Fruit fly (Drosophila melanogaster) whole organism, embryonic: ENCODE data around the gene CG14803.

ENCODE experiments used
- Aef1 ChIP-seq: fragments of 200-800 bp; sonication (Bioruptor generic); IDR thresholded peaks from 3 replicates; pipeline ENCODE4 v1.3.6; 2022; ENCODE audit warnings: missing biosample characterization, missing genetic modification characterization
- B-H1 ChIP-seq: fragments of 200-800 bp; sonication (Bioruptor generic); IDR thresholded peaks from 3 replicates; pipeline ENCODE4 v1.3.6; 2022; ENCODE audit warnings: missing biosample characterization, missing genetic modification characterization
- CG10267 ChIP-seq: fragments of 200-800 bp; sonication (Bioruptor generic); optimal IDR thresholded peaks from 2 replicates; lab custom pipeline; 2018; ENCODE audit warnings: missing biosample characterization, mild to moderate bottlenecking, missing genetic modification characterization, moderate library complexity
- CG10366 ChIP-seq: fragments of 200-800 bp; sonication (Bioruptor generic); IDR thresholded peaks from 2 replicates; pipeline ENCODE4 v1.3.6; 2022; ENCODE audit warnings: missing biosample characterization, missing genetic modification characterization
- CG10979 ChIP-seq: fragments of 200-800 bp; sonication (Bioruptor generic); optimal IDR thresholded peaks from 2 replicates; lab custom pipeline; 2018; ENCODE audit warnings: missing biosample characterization, mild to moderate bottlenecking, missing genetic modification characterization, moderate library complexity
- CG11504 ChIP-seq: fragments of 200-800 bp; sonication (Bioruptor generic); optimal IDR thresholded peaks from 3 replicates; lab custom pipeline; 2019; ENCODE audit warnings: missing biosample characterization, mild to moderate bottlenecking, missing genetic modification characterization, moderate library complexity
- CG11560 ChIP-seq: fragments of 200-800 bp; sonication (Bioruptor generic); IDR thresholded peaks from 3 replicates; pipeline ENCODE4 v1.3.6; 2022; ENCODE audit warnings: missing biosample characterization, missing genetic modification characterization
- CG12744 ChIP-seq: fragments of 200-800 bp; sonication (Bioruptor generic); optimal IDR thresholded peaks from 2 replicates; lab custom pipeline; 2016; ENCODE audit warnings: missing biosample characterization, missing genetic modification characterization
- CG14441 ChIP-seq: fragments of 200-800 bp; sonication (Bioruptor generic); IDR thresholded peaks from 2 replicates; pipeline ENCODE4 v1.3.6; 2022; ENCODE audit warnings: missing biosample characterization, missing genetic modification characterization
- CG15011 ChIP-seq: fragments of 200-800 bp; sonication (Bioruptor generic); optimal IDR thresholded peaks from 3 replicates; lab custom pipeline; 2018; ENCODE audit warnings: missing biosample characterization, mild to moderate bottlenecking, missing genetic modification characterization
- CG18011 ChIP-seq: fragments of 200-800 bp; sonication (Bioruptor generic); optimal IDR thresholded peaks from 2 replicates; lab custom pipeline; 2017; ENCODE audit warnings: missing biosample characterization, missing genetic modification characterization, mild to moderate bottlenecking, moderate library complexity, missing genotype
- CG18619 ChIP-seq: fragments of 200-800 bp; sonication (Bioruptor generic); optimal IDR thresholded peaks from 3 replicates; lab custom pipeline; 2017; ENCODE audit warnings: missing biosample characterization, mild to moderate bottlenecking, missing genetic modification characterization
- CG32767 ChIP-seq: fragments of 200-800 bp; sonication (Bioruptor generic); IDR thresholded peaks from 2 replicates; pipeline ENCODE4 v1.3.6; 2022; ENCODE audit warnings: missing biosample characterization, missing genetic modification characterization
- CG32772 ChIP-seq: fragments of 200-800 bp; sonication (Bioruptor generic); IDR thresholded peaks from 2 replicates; pipeline ENCODE4 v1.3.6; 2022; ENCODE audit warnings: missing biosample characterization, missing genetic modification characterization
- CG33213 ChIP-seq: fragments of 200-800 bp; sonication (Bioruptor generic); optimal IDR thresholded peaks from 3 replicates; lab custom pipeline; 2016; ENCODE audit warnings: missing biosample characterization, missing genetic modification characterization
- CG34376 ChIP-seq: fragments of 200-800 bp; sonication (Bioruptor generic); optimal IDR thresholded peaks from 2 replicates; lab custom pipeline; 2018; ENCODE audit warnings: missing biosample characterization, mild to moderate bottlenecking, missing genetic modification characterization
- CG3847 ChIP-seq: fragments of 200-800 bp; sonication (Bioruptor generic); IDR thresholded peaks from 2 replicates; pipeline ENCODE4 v1.3.6; 2022; ENCODE audit warnings: missing biosample characterization, missing genetic modification characterization
- CG42726 ChIP-seq: fragments of 200-800 bp; sonication (Bioruptor generic); IDR thresholded peaks from 2 replicates; pipeline ENCODE4 v1.3.6; 2022; ENCODE audit warnings: missing biosample characterization, missing genetic modification characterization; ENCODE audit not compliant: partially characterized antibody
- CG4282 ChIP-seq: fragments of 200-800 bp; sonication (Bioruptor generic); optimal IDR thresholded peaks from 2 replicates; lab custom pipeline; 2016; ENCODE audit warnings: missing biosample characterization, missing genetic modification characterization
- CG4404 ChIP-seq: fragments of 200-800 bp; sonication (Bioruptor generic); IDR thresholded peaks from 2 replicates; pipeline ENCODE4 v1.3.6; 2022; ENCODE audit warnings: missing biosample characterization, missing genetic modification characterization
- CG4820 ChIP-seq: fragments of 200-800 bp; sonication (Bioruptor generic); optimal IDR thresholded peaks from 3 replicates; lab custom pipeline; 2016; ENCODE audit warnings: missing biosample characterization, missing genetic modification characterization
- CG8924 ChIP-seq: fragments of 200-800 bp; optimal IDR thresholded peaks from 3 replicates; lab custom pipeline; 2019; ENCODE audit warnings: missing biosample characterization, mild to moderate bottlenecking, missing genetic modification characterization, moderate library complexity
- CG8944 ChIP-seq: fragments of 200-800 bp; sonication (Bioruptor generic); optimal IDR thresholded peaks from 3 replicates; lab custom pipeline; 2016; ENCODE audit warnings: missing biosample characterization, missing genetic modification characterization
- CG9437 ChIP-seq: fragments of 200-800 bp; sonication (Bioruptor generic); optimal IDR thresholded peaks from 2 replicates; lab custom pipeline; 2018; ENCODE audit warnings: missing biosample characterization, mild to moderate bottlenecking, missing genetic modification characterization
- CG9797 ChIP-seq: fragments of 200-800 bp; sonication (Bioruptor generic); optimal IDR thresholded peaks from 3 replicates; lab custom pipeline; 2018; ENCODE audit warnings: missing biosample characterization, mild to moderate bottlenecking, missing genetic modification characterization
- Dbx ChIP-seq: fragments of 200-800 bp; sonication (Bioruptor generic); IDR thresholded peaks from 3 replicates; pipeline ENCODE4 v1.3.6; 2022; ENCODE audit warnings: missing biosample characterization, missing genetic modification characterization
- Dfd ChIP-seq, 2 experiments: fragments of >200 bp; optimal IDR thresholded peaks; 2 replicates each; lab custom pipeline; 2017; ENCODE audit warnings: missing biosample characterization in 2 of 2, missing genetic modification characterization in 2 of 2
- Dref ChIP-seq: fragments of 200-800 bp; sonication (Bioruptor generic); IDR thresholded peaks from 2 replicates; pipeline ENCODE4 v1.3.6; 2022; ENCODE audit warnings: missing biosample characterization, missing genetic modification characterization
- Fer2 ChIP-seq: fragments of 200-800 bp; sonication (Bioruptor generic); optimal IDR thresholded peaks from 2 replicates; lab custom pipeline; 2018; ENCODE audit warnings: missing biosample characterization, mild to moderate bottlenecking, missing genetic modification characterization, moderate library complexity
- HLH3B ChIP-seq: fragments of 200-800 bp; sonication (Bioruptor generic); IDR thresholded peaks from 2 replicates; pipeline ENCODE4 v1.3.6; 2022; ENCODE audit warnings: missing biosample characterization, missing genetic modification characterization
- HmgD ChIP-seq: fragments of 200-800 bp; sonication (Bioruptor generic); optimal IDR thresholded peaks from 3 replicates; lab custom pipeline; 2016; ENCODE audit warnings: missing biosample characterization, missing genetic modification characterization
- Lim3 ChIP-seq: fragments of 200-800 bp; sonication (Bioruptor generic); IDR thresholded peaks from 2 replicates; pipeline ENCODE4 v1.3.6; 2022; ENCODE audit warnings: missing biosample characterization, missing genetic modification characterization
- Lpt ChIP-seq: fragments of >200 bp; optimal IDR thresholded peaks from 2 replicates; lab custom pipeline; 2018; ENCODE audit warnings: missing biosample characterization, missing genetic modification characterization
- MTF-1 ChIP-seq: fragments of 200-800 bp; sonication (Bioruptor generic); optimal IDR thresholded peaks from 2 replicates; lab custom pipeline; 2018; ENCODE audit warnings: missing biosample characterization, mild to moderate bottlenecking, missing genetic modification characterization, borderline replicate concordance
- Sin3A ChIP-seq: fragments of >200 bp; optimal IDR thresholded peaks from 2 replicates; lab custom pipeline; 2018
- ac ChIP-seq: fragments of 200-800 bp; sonication (Bioruptor generic); optimal IDR thresholded peaks from 3 replicates; lab custom pipeline; 2017; ENCODE audit warnings: missing biosample characterization, mild to moderate bottlenecking, missing genetic modification characterization
- ara ChIP-seq: fragments of 200-800 bp; sonication (Bioruptor generic); IDR thresholded peaks from 2 replicates; pipeline ENCODE4 v1.3.6; 2022; ENCODE audit warnings: missing biosample characterization, missing genetic modification characterization
- bigmax ChIP-seq: fragments of 200-800 bp; sonication (Bioruptor generic); optimal IDR thresholded peaks from 2 replicates; lab custom pipeline; 2018; ENCODE audit warnings: missing biosample characterization, mild to moderate bottlenecking, missing genetic modification characterization
- danr ChIP-seq: fragments of 200-800 bp; sonication (Bioruptor generic); IDR thresholded peaks from 2 replicates; pipeline ENCODE4 v1.3.6; 2022; ENCODE audit warnings: missing biosample characterization, missing genetic modification characterization
- dimm ChIP-seq: fragments of 200-800 bp; sonication (Bioruptor generic); IDR thresholded peaks from 2 replicates; pipeline ENCODE4 v1.3.6; 2022; ENCODE audit warnings: missing biosample characterization, missing genetic modification characterization
- dpn ChIP-seq, 2 experiments: fragments of 200-800 bp; sonication (Bioruptor generic); optimal IDR thresholded peaks; 3 replicates each; lab custom pipeline; 2016; ENCODE audit warnings: missing biosample characterization in 2 of 2, missing genetic modification characterization in 2 of 2
- ewg ChIP-seq: fragments of 200-800 bp; sonication (Bioruptor generic); optimal IDR thresholded peaks from 3 replicates; lab custom pipeline; 2017; ENCODE audit warnings: mild to moderate bottlenecking, missing biosample characterization, missing genetic modification reagents, missing genetic modification characterization
- fd3F ChIP-seq: fragments of 200-800 bp; sonication (Bioruptor generic); optimal IDR thresholded peaks from 2 replicates; lab custom pipeline; 2018; ENCODE audit warnings: missing biosample characterization, mild to moderate bottlenecking, missing genetic modification characterization, moderate library complexity
- ftz-f1 ChIP-seq: fragments of 200-800 bp; sonication (Bioruptor generic); optimal IDR thresholded peaks from 2 replicates; lab custom pipeline; 2016; ENCODE audit warnings: missing biosample characterization, missing genetic modification characterization
- ham ChIP-seq: fragments of 200-800 bp; sonication (Bioruptor generic); IDR thresholded peaks from 2 replicates; pipeline ENCODE4 v1.3.6; 2022; ENCODE audit warnings: missing biosample characterization, missing genetic modification characterization
- insv ChIP-seq, 2 experiments: fragments of 200-800 bp; sonication (Bioruptor generic); optimal IDR thresholded peaks; 3 replicates each; lab custom pipeline; 2016 to 2018; ENCODE audit warnings: missing biosample characterization in 2 of 2, missing genetic modification characterization in 2 of 2
- maf-S ChIP-seq: fragments of 200-800 bp; sonication (Bioruptor generic); optimal IDR thresholded peaks from 2 replicates; lab custom pipeline; 2016; ENCODE audit warnings: missing biosample characterization, missing genetic modification characterization
- nerfin-1 ChIP-seq: fragments of 200-800 bp; sonication (Bioruptor generic); optimal IDR thresholded peaks from 3 replicates; lab custom pipeline; 2019; ENCODE audit warnings: missing biosample characterization, mild to moderate bottlenecking, missing genetic modification characterization, moderate library complexity
- repo ChIP-seq: fragments of 200-800 bp; sonication (Bioruptor generic); optimal IDR thresholded peaks from 2 replicates; lab custom pipeline; 2016; ENCODE audit warnings: missing biosample characterization, missing genetic modification characterization
- sd ChIP-seq: fragments of 200-800 bp; sonication (Bioruptor generic); optimal IDR thresholded peaks from 3 replicates; lab custom pipeline; 2018; ENCODE audit warnings: missing biosample characterization, mild to moderate bottlenecking, missing genetic modification characterization, moderate library complexity
- tna ChIP-seq: fragments of 200-800 bp; sonication (Bioruptor generic); IDR thresholded peaks from 2 replicates; pipeline ENCODE4 v1.3.6; 2022; ENCODE audit warnings: missing biosample characterization, missing genetic modification characterization; ENCODE audit not compliant: partially characterized antibody
- zfh2 ChIP-seq: fragments of 200-800 bp; sonication (Bioruptor generic); optimal IDR thresholded peaks from 2 replicates; lab custom pipeline; 2016; ENCODE audit warnings: missing biosample characterization, missing genetic modification characterization

Gene CG14803

DNA sequence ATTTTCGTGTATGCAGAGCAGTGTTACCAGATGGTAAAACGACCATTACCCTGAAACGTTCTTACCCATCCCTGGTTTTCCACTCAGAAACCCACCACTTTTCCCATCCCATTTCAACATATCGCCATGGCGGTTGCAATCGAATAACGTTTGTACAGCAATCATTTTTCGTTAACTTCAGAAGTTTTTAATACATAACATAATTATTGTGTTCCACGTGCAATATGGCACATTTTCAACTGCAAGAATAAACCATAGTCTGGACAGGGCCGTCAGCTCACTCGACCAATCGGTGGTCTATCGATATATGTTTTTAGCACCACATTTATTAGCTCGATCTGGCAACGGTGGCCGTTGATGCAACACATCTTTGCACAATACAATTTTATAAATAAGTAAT lies 21.3 kb downstream of the CG14803 start, which contains the start of the genes trr and mRpL16 (continued):
- TF ChIP-seq Fer2 (tag; lab: Kevin White, UChicago) (no peak), CG4282 (GFP tag; lab: Kevin White, UChicago) (no peak), ewg (GFP tag; lab: Kevin White, UChicago) (peak; percentile 4), Lpt (GFP tag; lab: Kevin White, UChicago) (no peak), ac (GFP tag; lab: Kevin White, UChicago) (no peak), CG15011 (GFP tag; lab: Kevin White, UChicago) (no peak), CG12744 (no peak), CG10366 (GFP tag; lab: Robert Waterston, UW) (peak; percentile 9; the same call in 1 of the 2 replicates), CG10267 (tag; lab: Kevin White, UChicago) (peak; percentile 60), Sin3A (peak; percentile 97), maf-S (GFP tag; lab: Kevin White, UChicago) (no peak), bigmax (GFP tag; lab: Kevin White, UChicago) (no peak), MTF-1 (GFP tag; lab: Kevin White, UChicago) (no peak), CG32767 (GFP tag; lab: Robert Waterston, UW) (no peak), Aef1 (no peak), ham (no peak), CG18619 (no peak), CG9797 (GFP tag; lab: Kevin White, UChicago) (peak; percentile 84), Lim3 (GFP tag; lab: Robert Waterston, UW) (no peak), fd3F (GFP tag; lab: Kevin White, UChicago) (peak; percentile 1), Dfd (GFP tag; optimal IDR thresholded peaks at IDR 0.05; lab: Kevin White, UChicago) (no peak), sd (no peak), CG33213 (GFP tag; lab: Kevin White, UChicago) (peak; percentile 12), CG8944 (GFP tag; lab: Kevin White, UChicago) (no peak), CG14441 (GFP tag; lab: Robert Waterston, UW) (peak; percentile 57), CG9437 (GFP tag; lab: Kevin White, UChicago) (no peak), Dref (peak; percentile 75), CG32772 (GFP tag; lab: Robert Waterston, UW) (peak; percentile 41; the same call in 1 of the 2 replicates), CG11560 (tag; lab: Robert Waterston, UW) (peak; percentile 55; the same call in 1 of the 3 replicates), B-H1 (no peak), dpn (GFP tag; optimal IDR thresholded peaks at IDR 0.05; lab: Kevin White, UChicago) (peak; percentile 33 to 39), CG4404 (GFP tag; lab: Robert Waterston, UW) (peak; percentile 31; the same call in 1 of the 2 replicates), CG18011 (peak; percentile 29), tna (no peak), CG11504 (tag; lab: Kevin White, UChicago) (peak; percentile 90), danr (GFP tag; lab: Robert Waterston, UW) (no peak), ara (GFP tag; lab: Robert Waterston, UW) (no peak), HmgD (GFP tag; lab: Kevin White, UChicago) (no peak), CG8924 (tag; lab: Kevin White, UChicago) (peak; percentile 67), repo (peak; percentile 6), CG34376 (no peak), Dbx (GFP tag; lab: Robert Waterston, UW) (peak; percentile 71), nerfin-1 (tag; lab: Kevin White, UChicago) (peak; percentile 5), dimm (no peak), CG10979 (peak; percentile 32), zfh2 (GFP tag; lab: Kevin White, UChicago) (peak; percentile 65), CG4820 (GFP tag; lab: Kevin White, UChicago) (no peak), CG3847 (GFP tag; lab: Robert Waterston, UW) (peak; percentile 62), insv (GFP tag; optimal IDR thresholded peaks at IDR 0.05; lab: Kevin White, UChicago) (peak in 1 of 2 experiments; percentile 16), HLH3B (no peak), ftz-f1 (GFP tag; lab: Kevin White, UChicago) (no peak), CG42726 (no peak)
